Worm (Caenorhabditis elegans) whole organism, L4 larva: ENCODE results near the gene F39E9.14.
A peak's percentile ranks its signal among the peaks of the same experiment; 100 is the strongest.

ENCODE experiments used
- D1046.2 ChIP-seq: fragments of 200-800 bp; sonication (Bioruptor generic); IDR thresholded peaks from 2 replicates; pipeline ENCODE4 v1.3.6; 2022; ENCODE audit warnings: missing genetic modification characterization, missing compliant biosample characterization
- F10B5.3 ChIP-seq: sonication (generic microtip); optimal IDR thresholded peaks from 2 replicates; lab custom pipeline; 2016; ENCODE audit warnings: mild to moderate bottlenecking, missing genetic modification characterization, missing compliant biosample characterization
- F26F4.8 ChIP-seq: fragments of 200-800 bp; sonication (Bioruptor generic); conservative IDR thresholded peaks from 2 replicates; pipeline ENCODE4 v1.3.6; 2022; ENCODE audit warnings: missing genetic modification characterization, missing compliant biosample characterization
- F44E2.7 ChIP-seq: fragments of 200-800 bp; sonication (Bioruptor generic); IDR thresholded peaks from 2 replicates; pipeline ENCODE4 v2.1.2; 2022; ENCODE audit warnings: missing genetic modification characterization, missing compliant biosample characterization
- T20F7.1 ChIP-seq: fragments of 200-800 bp; sonication (Bioruptor generic); optimal IDR thresholded peaks from 2 replicates; lab custom pipeline; 2018; ENCODE audit warnings: mild to moderate bottlenecking, missing genetic modification characterization, missing compliant biosample characterization
- ZK337.2 ChIP-seq: fragments of 200-800 bp; sonication (Bioruptor generic); IDR thresholded peaks from 2 replicates; pipeline ENCODE4 v1.3.6; 2022; ENCODE audit warnings: missing genetic modification reagents, missing genetic modification characterization, missing compliant biosample characterization
- ZK546.5 ChIP-seq, 2 experiments: sonication (generic microtip); optimal IDR thresholded peaks; 2 replicates each; lab custom pipeline; 2017; ENCODE audit warnings: missing biosample characterization in 2 of 2, missing genetic modification characterization in 2 of 2
- aha-1 ChIP-seq: fragments of 150-350 bp; peaks from one replicate; lab custom pipeline; 2014; ENCODE audit warnings: missing biosample characterization, missing genetic modification characterization
- ceh-28 ChIP-seq: fragments of 150-350 bp; optimal IDR thresholded peaks from 2 replicates; lab custom pipeline; 2014; ENCODE audit warnings: missing biosample characterization, missing genetic modification reagents, missing genetic modification characterization
- ceh-32 ChIP-seq: sonication (generic microtip); optimal IDR thresholded peaks from 2 replicates; lab custom pipeline; 2016; ENCODE audit warnings: mild to moderate bottlenecking, missing genetic modification characterization, missing compliant biosample characterization; ENCODE audit not compliant: poor library complexity
- daf-12 ChIP-seq: fragments of 150-350 bp; optimal IDR thresholded peaks from 2 replicates; lab custom pipeline; 2014; ENCODE audit warnings: missing biosample characterization, missing genetic modification reagents, missing genetic modification characterization
- daf-8 ChIP-seq: fragments of 200-800 bp; sonication (Bioruptor generic); IDR thresholded peaks from 2 replicates; pipeline ENCODE4 v1.3.6; 2022; ENCODE audit warnings: missing genetic modification characterization, missing compliant biosample characterization
- dmd-6 ChIP-seq: fragments of 200-800 bp; sonication (Bioruptor generic); IDR thresholded peaks from 2 replicates; pipeline ENCODE4 v1.3.6; 2022; ENCODE audit warnings: missing genetic modification reagents, missing genetic modification characterization, missing compliant biosample characterization
- dmd-8 ChIP-seq: fragments of 200-800 bp; sonication (Bioruptor generic); IDR thresholded peaks from 2 replicates; pipeline ENCODE4 v1.3.6; 2022; ENCODE audit warnings: missing genetic modification characterization, missing compliant biosample characterization
- dpl-1 ChIP-seq: fragments of 150-350 bp; optimal IDR thresholded peaks from 2 replicates; lab custom pipeline; 2014; ENCODE audit warnings: missing biosample characterization, missing genetic modification reagents, missing genetic modification characterization
- egl-43 ChIP-seq: fragments of 200-800 bp; sonication (Bioruptor generic); IDR thresholded peaks from 2 replicates; pipeline ENCODE4 v1.3.6; 2022; ENCODE audit warnings: missing genetic modification reagents, missing genetic modification characterization, missing compliant biosample characterization
- fkh-10 ChIP-seq: fragments of 150-350 bp; optimal IDR thresholded peaks from 2 replicates; lab custom pipeline; 2014; ENCODE audit warnings: missing biosample characterization, missing genetic modification reagents, missing genetic modification characterization
- fos-1 ChIP-seq: fragments of 150-350 bp; optimal IDR thresholded peaks from 2 replicates; lab custom pipeline; 2014; ENCODE audit warnings: missing biosample characterization, missing genetic modification characterization
- hlh-11 ChIP-seq: fragments of 200-800 bp; sonication (Bioruptor generic); optimal IDR thresholded peaks from 2 replicates; lab custom pipeline; 2018; ENCODE audit warnings: mild to moderate bottlenecking, missing genetic modification characterization, missing compliant biosample characterization
- lin-1 ChIP-seq: fragments of 200-800 bp; sonication (Bioruptor generic); IDR thresholded peaks from 2 replicates; pipeline ENCODE4 v1.3.6; 2022; ENCODE audit warnings: missing genetic modification reagents, missing genetic modification characterization, missing compliant biosample characterization
- lin-13 ChIP-seq: fragments of 150-350 bp; optimal IDR thresholded peaks from 2 replicates; lab custom pipeline; 2014; ENCODE audit warnings: missing biosample characterization, missing genetic modification reagents, missing genetic modification characterization
- lin-29 ChIP-seq: fragments of 200-800 bp; sonication (Bioruptor generic); IDR thresholded peaks from 2 replicates; pipeline ENCODE4 v1.3.6; 2022; ENCODE audit warnings: missing genetic modification reagents, missing genetic modification characterization, missing compliant biosample characterization
- lin-38 ChIP-seq: fragments of 200-800 bp; sonication (Bioruptor generic); IDR thresholded peaks from 2 replicates; pipeline ENCODE4 v1.3.6; 2022; ENCODE audit warnings: missing genetic modification reagents, missing genetic modification characterization, missing compliant biosample characterization
- lir-3 ChIP-seq: sonication (generic microtip); optimal IDR thresholded peaks from 2 replicates; lab custom pipeline; 2016; ENCODE audit warnings: mild to moderate bottlenecking, missing genetic modification characterization, missing compliant biosample characterization
- madf-5 ChIP-seq, 2 experiments: fragments of 200-800 bp; sonication (Bioruptor generic); IDR thresholded peaks; 2 replicates each; pipeline ENCODE4 v1.3.6; 2022; ENCODE audit warnings: missing compliant biosample characterization in 2 of 2, missing genetic modification characterization in 2 of 2
- madf-9 ChIP-seq: fragments of 200-800 bp; sonication (Bioruptor generic); conservative IDR thresholded peaks from 2 replicates; pipeline ENCODE4 v1.3.6; 2022; ENCODE audit warnings: missing genetic modification reagents, missing genetic modification characterization, missing compliant biosample characterization
- mdl-1 ChIP-seq, 2 experiments: fragments of 150-350 bp in 1 of 2; sonication (generic microtip) in 1 of 2; optimal IDR thresholded peaks; 2 replicates each; lab custom pipeline; 2014 to 2017; ENCODE audit warnings: missing biosample characterization in 2 of 2, missing genetic modification characterization in 2 of 2
- mep-1 ChIP-seq: fragments of 150-350 bp; sonication (generic microtip); optimal IDR thresholded peaks from 3 replicates; lab custom pipeline; 2014; ENCODE audit warnings: missing biosample characterization, missing genetic modification characterization
- mes-2 ChIP-seq: sonication (generic microtip); optimal IDR thresholded peaks from 2 replicates; lab custom pipeline; 2016; ENCODE audit warnings: missing genotype, mild to moderate bottlenecking, missing genetic modification characterization, missing compliant biosample characterization; ENCODE audit not compliant: poor library complexity, severe bottlenecking
- mxl-2 ChIP-seq: fragments of 200-800 bp; sonication (Bioruptor generic); conservative IDR thresholded peaks from 2 replicates; pipeline ENCODE4 v1.3.6; 2022; ENCODE audit warnings: missing genetic modification reagents, missing genetic modification characterization, missing compliant biosample characterization
- mxl-3 ChIP-seq: fragments of 200-800 bp; sonication (Bioruptor generic); optimal IDR thresholded peaks from 2 replicates; lab custom pipeline; 2018; ENCODE audit warnings: mild to moderate bottlenecking, missing genetic modification characterization, missing compliant biosample characterization
- nhr-10 ChIP-seq: fragments of 150-350 bp; optimal IDR thresholded peaks from 2 replicates; lab custom pipeline; 2014; ENCODE audit warnings: missing biosample characterization, missing genetic modification characterization
- nhr-11 ChIP-seq: fragments of 150-350 bp; optimal IDR thresholded peaks from 2 replicates; lab custom pipeline; 2014; ENCODE audit warnings: missing biosample characterization, missing genetic modification characterization
- nhr-111 ChIP-seq: fragments of 200-800 bp; sonication (Bioruptor generic); optimal IDR thresholded peaks from 2 replicates; lab custom pipeline; 2018; ENCODE audit warnings: mild to moderate bottlenecking, missing genetic modification characterization, missing compliant biosample characterization
- nhr-41 ChIP-seq: fragments of 200-800 bp; sonication (Bioruptor generic); IDR thresholded peaks from 2 replicates; pipeline ENCODE4 v1.3.6; 2022; ENCODE audit warnings: missing genetic modification reagents, missing genetic modification characterization, missing compliant biosample characterization
- nhr-6 ChIP-seq: fragments of 150-350 bp; optimal IDR thresholded peaks from 2 replicates; lab custom pipeline; 2014; ENCODE audit warnings: missing biosample characterization, missing genetic modification characterization
- pha-4 ChIP-seq, 2 experiments: fragments of 150-350 bp in 1 of 2; fragments of 200-800 bp in 1 of 2; sonication (Bioruptor generic) in 1 of 2; IDR thresholded peaks in 1 of 2; optimal IDR thresholded peaks in 1 of 2; 2 replicates each; pipeline versions ENCODE4 v1.3.6 to Lab custom; 2014 to 2022; ENCODE audit warnings: missing genetic modification characterization in 2 of 2, missing genetic modification reagents in 2 of 2, missing biosample characterization in 1 of 2, missing compliant biosample characterization in 1 of 2
- rbr-2 ChIP-seq: sonication (generic microtip); optimal IDR thresholded peaks from 2 replicates; lab custom pipeline; 2016; ENCODE audit warnings: missing genotype, missing genetic modification characterization, missing compliant biosample characterization
- skn-1 ChIP-seq: fragments of 150-350 bp; optimal IDR thresholded peaks from 2 replicates; lab custom pipeline; 2014; ENCODE audit warnings: missing biosample characterization, missing genetic modification characterization
- spr-1 ChIP-seq: sonication (generic microtip); optimal IDR thresholded peaks from 2 replicates; lab custom pipeline; 2016; ENCODE audit warnings: mild to moderate bottlenecking, missing genetic modification characterization, missing compliant biosample characterization
- spr-3 ChIP-seq: fragments of 200-800 bp; sonication (Bioruptor generic); optimal IDR thresholded peaks from 2 replicates; lab custom pipeline; 2018; ENCODE audit warnings: mild to moderate bottlenecking, missing genetic modification characterization, missing compliant biosample characterization
- unc-39 ChIP-seq: sonication (generic microtip); optimal IDR thresholded peaks from 2 replicates; lab custom pipeline; 2017; ENCODE audit warnings: missing biosample characterization, missing genetic modification characterization
- unc-62 ChIP-seq, 3 experiments: fragments of 150-350 bp in 1 of 3; sonication (generic microtip); optimal IDR thresholded peaks in 2 of 3; peaks in 1 of 3; 1 replicate in 1 of 3; 2 replicates in 2 of 3; lab custom pipeline; 2014 to 2017; ENCODE audit warnings: missing biosample characterization in 3 of 3, missing genetic modification characterization in 3 of 3, missing genetic modification reagents in 3 of 3, missing genotype in 1 of 3
- vab-7 ChIP-seq: fragments of 200-800 bp; sonication (Bioruptor generic); IDR thresholded peaks from 2 replicates; pipeline ENCODE4 v1.3.6; 2022; ENCODE audit warnings: missing genetic modification reagents, missing genetic modification characterization, missing compliant biosample characterization
- zip-11 ChIP-seq: fragments of 200-800 bp; sonication (Bioruptor generic); IDR thresholded peaks from 2 replicates; pipeline ENCODE4 v1.3.6; 2022; ENCODE audit warnings: missing genetic modification characterization, missing compliant biosample characterization
- zip-2 ChIP-seq: fragments of 150-350 bp; optimal IDR thresholded peaks from 2 replicates; lab custom pipeline; 2014; ENCODE audit warnings: missing biosample characterization, missing genetic modification characterization
- ztf-11 ChIP-seq: fragments of 150-350 bp; optimal IDR thresholded peaks from 2 replicates; lab custom pipeline; 2014; ENCODE audit warnings: missing biosample characterization, missing genetic modification characterization

Gene F39E9.14

ce11 chrII:3295193-3295592 is 4.7 kb upstream of the F39E9.14 start, which contains the start of gene btb-17 (continued):
- no peak for TF ChIP-seq unc-39
- TF ChIP-seq D1046.2 (GFP tag; lab: Robert Waterston, UW): no peak
- TF ChIP-seq nhr-111 (GFP tag; lab: Kevin White, UChicago): no peak
- TF ChIP-seq spr-3 (GFP tag; lab: Kevin White, UChicago): no peak
- no peak for TF ChIP-seq ZK546.5 (tag; optimal IDR thresholded peaks at IDR 0.05; lab: Kevin White, UChicago)
- no peak for TF ChIP-seq rbr-2
- TF ChIP-seq pha-4 (GFP tag; IDR thresholded peaks at IDR 0.05; lab: Robert Waterston, UW): no peak
- no peak for TF ChIP-seq pha-4 (tag; optimal IDR thresholded peaks at IDR 0.05; lab: Kevin White, UChicago)
- TF ChIP-seq nhr-6 (tag; lab: Kevin White, UChicago): no peak
- no peak for TF ChIP-seq ztf-11
- no peak for TF ChIP-seq ceh-32 (tag; lab: Kevin White, UChicago)
- TF ChIP-seq mes-2 (tag; lab: Kevin White, UChicago): no peak
- no peak for TF ChIP-seq ZK337.2 (GFP tag; lab: Robert Waterston, UW)
- TF ChIP-seq skn-1 (tag; lab: Kevin White, UChicago): no peak
- no peak for TF ChIP-seq egl-43
- no peak for TF ChIP-seq mdl-1 (tag; optimal IDR thresholded peaks at IDR 0.05; lab: Kevin White, UChicago)

- TF ChIP-seq dpl-1 (GFP tag; lab: Kevin White, UChicago) (no peak), fkh-10 (no peak), lir-3 (tag; lab: Kevin White, UChicago) (no peak), madf-9 (GFP tag; lab: Robert Waterston, UW) (no peak), daf-12 (no peak), nhr-41 (no peak), mxl-2 (GFP tag; lab: Robert Waterston, UW) (no peak), fos-1 (tag; lab: Kevin White, UChicago) (no peak), unc-62 (GFP tag; optimal IDR thresholded peaks at IDR 0.05 in 1 of 2; lab: Kevin White, UChicago) (peak in 1 of 2 experiments; percentile 46), unc-62 (tag; optimal IDR thresholded peaks at IDR 0.05; lab: Kevin White, UChicago) (no peak)
Measured at ce11 chrII:3287073-3287472, 3.4 kb downstream of the F39E9.14 start, which contains the start of gene sri-63. Gene sri-63 (plus strand): TSS chrII:3287373.

- TF ChIP-seq mep-1 (tag; lab: Kevin White, UChicago) (no peak), mxl-2 (GFP tag; lab: Robert Waterston, UW) (no peak), F26F4.8 (GFP tag; lab: Robert Waterston, UW) (no peak), hlh-11 (no peak), T20F7.1 (GFP tag; lab: Kevin White, UChicago) (no peak), daf-8 (GFP tag; lab: Robert Waterston, UW) (no peak), F10B5.3 (no peak), dmd-8 (no peak), zip-2 (tag; lab: Kevin White, UChicago) (no peak), ceh-28 (tag; lab: Kevin White, UChicago) (no peak), madf-5 (GFP tag; IDR thresholded peaks at IDR 0.05; lab: Robert Waterston, UW) (no peak), spr-1 (tag; lab: Kevin White, UChicago) (no peak), F44E2.7 (GFP tag; lab: Robert Waterston, UW) (no peak), aha-1 (tag; lab: Kevin White, UChicago) (no peak)
- TF ChIP-seq, all 104 proteins: peak for 0
Measured at ce11 chrII:3284558-3284957, 5.9 kb downstream of the F39E9.14 start, which contains the start of gene scl-15. Gene scl-15 (minus strand): TSS chrII:3284658.

- TF ChIP-seq zip-11 (GFP tag; lab: Robert Waterston, UW) (no peak), nhr-11 (tag; lab: Kevin White, UChicago) (no peak), F44E2.7 (GFP tag; lab: Robert Waterston, UW) (no peak), mxl-3 (GFP tag; lab: Kevin White, UChicago) (no peak), ZK546.5 (tag; optimal IDR thresholded peaks at IDR 0.05; lab: Kevin White, UChicago) (no peak), lin-38 (GFP tag; lab: Robert Waterston, UW) (no peak), skn-1 (tag; lab: Kevin White, UChicago) (no peak), lin-1 (GFP tag; lab: Robert Waterston, UW) (no peak), dmd-6 (GFP tag; lab: Robert Waterston, UW) (no peak), nhr-10 (no peak), T20F7.1 (GFP tag; lab: Kevin White, UChicago) (no peak), lin-13 (GFP tag; lab: Kevin White, UChicago) (no peak), spr-1 (tag; lab: Kevin White, UChicago) (no peak), madf-9 (GFP tag; lab: Robert Waterston, UW) (no peak), lin-29 (GFP tag; lab: Robert Waterston, UW) (no peak), rbr-2 (no peak), vab-7 (GFP tag; lab: Robert Waterston, UW) (no peak)
Measured at ce11 chrII:3282353-3282752, 8.1 kb downstream of the F39E9.14 start, which contains the start of gene nep-13. Gene nep-13 (plus strand): TSS chrII:3282653.
